Fruit fly (Drosophila melanogaster): ENCODE results near the gene png.

Gene png

dm6 chrX:1346833-1347232 lies 10.6 kb downstream of the png start (continued):
- TF ChIP-seq CG14667 (GFP tag; IDR thresholded peaks at IDR 0.05), result no peak

- TF ChIP-seq CG34224 (GFP tag; IDR thresholded peaks at IDR 0.05; ENCODE audit: partially characterized antibody) (no peak), gro (GFP tag; optimal IDR thresholded peaks at IDR 0.05) (no peak), exex (tag; optimal IDR thresholded peaks at IDR 0.05) (peak; percentile 20), HmgZ (tag; optimal IDR thresholded peaks at IDR 0.05) (peak; percentile 9), lab (GFP tag; optimal IDR thresholded peaks at IDR 0.05) (peak; percentile 6), kay (GFP tag; optimal IDR thresholded peaks at IDR 0.05) (peak; percentile 18), CG12744 (GFP tag; optimal IDR thresholded peaks at IDR 0.05) (no peak), CG4707 (GFP tag; optimal IDR thresholded peaks at IDR 0.05) (no peak), grn (GFP tag; optimal IDR thresholded peaks at IDR 0.05) (peak; percentile 17), emc (GFP tag; optimal IDR thresholded peaks at IDR 0.05) (no peak), GATAe (GFP tag; conservative IDR thresholded peaks at IDR 0.05) (peak; percentile 99), crol (GFP tag; IDR thresholded peaks at IDR 0.05) (peak; percentile 76), Deaf1 (tag; optimal IDR thresholded peaks at IDR 0.05) (peak; percentile 24), danr (GFP tag; IDR thresholded peaks at IDR 0.05) (no peak), Dref (GFP tag; IDR thresholded peaks at IDR 0.05) (0 out of 2 replicates have a peak, but pooled peaks have one; percentile 2), CG33213 (GFP tag; optimal IDR thresholded peaks at IDR 0.05) (no peak), mirr (GFP tag; optimal IDR thresholded peaks at IDR 0.05) (peak; percentile 53), sd (tag; optimal IDR thresholded peaks at IDR 0.05) (peak; percentile 17), CG10543 (GFP tag; optimal IDR thresholded peaks at IDR 0.05) (peak; percentile 39), chinmo (GFP tag; IDR thresholded peaks at IDR 0.05; ENCODE audit: partially characterized antibody) (0 out of 4 replicates have a peak, but pooled peaks have one; percentile 58), sug (tag; optimal IDR thresholded peaks at IDR 0.05) (peak; percentile 33), Nf-YA (GFP tag; IDR thresholded peaks at IDR 0.05) (no peak), CG3163 (GFP tag; optimal IDR thresholded peaks at IDR 0.05) (no peak), tap (tag; optimal IDR thresholded peaks at IDR 0.05) (no peak)
Observed at dm6 chrX:1346256-1346655, 11.1 kb downstream of the png start, which contains the start of gene Tsp2A. Tsp2A (plus strand) TSS chrX:1346553.

dm6 chrX:1341944-1342392 lies 15.4 kb downstream of the png start, which contains the start of gene Naa30A:
Naa30A (plus strand) TSS chrX:1342106.
- peak; percentile 85 for TF ChIP-seq CG2129 (GFP tag; IDR thresholded peaks at IDR 0.05; ENCODE audit: partially characterized antibody)
- TF ChIP-seq NK7.1 (GFP tag; optimal IDR thresholded peaks at IDR 0.05), result no peak
- peak; percentile 19 for TF ChIP-seq CG7928 (GFP tag; optimal IDR thresholded peaks at IDR 0.05)
- no peak for TF ChIP-seq ac (GFP tag; optimal IDR thresholded peaks at IDR 0.05)
- TF ChIP-seq CG5245 (GFP tag; optimal IDR thresholded peaks at IDR 0.05), result no peak
- TF ChIP-seq Bgb (GFP tag; IDR thresholded peaks at IDR 0.05; ENCODE audit: partially characterized antibody), result peak; percentile 96
- TF ChIP-seq CG10366 (GFP tag; IDR thresholded peaks at IDR 0.05), result no peak
- peak; percentile 94 for TF ChIP-seq CG42726 (GFP tag; IDR thresholded peaks at IDR 0.05; ENCODE audit: partially characterized antibody)
- TF ChIP-seq CG13123 (GFP tag; optimal IDR thresholded peaks at IDR 0.05), result no peak
- TF ChIP-seq knrl (GFP tag; IDR thresholded peaks at IDR 0.05; ENCODE audit: partially characterized antibody), result peak; percentile 94
- no peak for TF ChIP-seq da (GFP tag; optimal IDR thresholded peaks at IDR 0.05)
- no peak for TF ChIP-seq tin (GFP tag; optimal IDR thresholded peaks at IDR 0.05)
- TF ChIP-seq CG34376 (GFP tag; optimal IDR thresholded peaks at IDR 0.05), result no peak
- no peak for TF ChIP-seq kni (GFP tag; optimal IDR thresholded peaks at IDR 0.05)
- TF ChIP-seq ranshi (GFP tag; IDR thresholded peaks at IDR 0.05), result no peak
- TF ChIP-seq CG14014 (GFP tag; IDR thresholded peaks at IDR 0.05), result no peak
- TF ChIP-seq CG1832 (GFP tag; optimal IDR thresholded peaks at IDR 0.05), result no peak
- no peak for TF ChIP-seq CG31365 (tag; optimal IDR thresholded peaks at IDR 0.05)
- no peak for TF ChIP-seq Asciz (GFP tag; optimal IDR thresholded peaks at IDR 0.05)
- TF ChIP-seq CG15011 (GFP tag; optimal IDR thresholded peaks at IDR 0.05), result no peak
- no peak for TF ChIP-seq trh (GFP tag; optimal IDR thresholded peaks at IDR 0.05)
- peak; percentile 93 for TF ChIP-seq Dref (GFP tag; IDR thresholded peaks at IDR 0.05)
- TF ChIP-seq lab (GFP tag; optimal IDR thresholded peaks at IDR 0.05), result peak; percentile 6
- TF ChIP-seq sna (GFP tag; IDR thresholded peaks at IDR 0.05; ENCODE audit: partially characterized antibody), result peak; percentile 94
- TF ChIP-seq CG16815 (GFP tag; optimal IDR thresholded peaks at IDR 0.05), result no peak
- no peak for TF ChIP-seq CG2875 (GFP tag; optimal IDR thresholded peaks at IDR 0.05)
